Fruit fly (Drosophila melanogaster): Measurements from ENCODE around the gene CG15435.

CG15435 gene

DNA sequence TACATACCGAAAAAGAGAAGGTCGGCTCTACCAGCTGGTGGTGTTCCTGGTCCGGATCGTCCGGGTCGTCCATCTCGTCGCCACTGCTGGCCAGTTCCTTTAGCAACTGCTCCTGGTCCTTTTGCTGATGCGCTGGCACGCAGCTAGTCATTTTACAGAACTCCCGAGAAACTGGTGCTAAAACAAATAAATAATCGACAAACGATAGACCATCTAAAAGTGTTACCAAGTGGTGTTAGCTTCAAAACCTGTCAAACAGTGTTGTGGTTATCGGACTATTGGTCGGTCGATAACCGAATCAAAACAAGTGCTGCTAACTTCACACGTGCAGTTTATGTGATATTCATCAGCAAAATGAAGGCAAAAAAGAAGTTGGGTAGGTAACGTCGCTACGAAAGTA, 15.1 kb upstream of the CG15435 start, which contains the start of the genes morgue and Elp3:
Gene morgue (minus strand): TSS at position 224 of the 400 bp plus-strand sequence.
Gene Elp3 (plus strand): TSS at position 276 of the 400 bp plus-strand sequence.
- TF ChIP-seq EcR (GFP tag; optimal IDR thresholded peaks at IDR 0.05): no peak
- no peak for TF ChIP-seq CG17806 (tag; optimal IDR thresholded peaks at IDR 0.05)
- TF ChIP-seq D1 (tag; optimal IDR thresholded peaks at IDR 0.05): no peak
- no peak for TF ChIP-seq Pif1B (GFP tag; optimal IDR thresholded peaks at IDR 0.05)
- no peak for TF ChIP-seq gl (tag; optimal IDR thresholded peaks at IDR 0.05)
- no peak for TF ChIP-seq Ets98B (GFP tag; IDR thresholded peaks at IDR 0.05)
- TF ChIP-seq CG12605 (GFP tag; IDR thresholded peaks at IDR 0.05): no peak
- TF ChIP-seq CG8301 (tag; optimal IDR thresholded peaks at IDR 0.05): no peak
- no peak for TF ChIP-seq CG10348 (GFP tag; IDR thresholded peaks at IDR 0.05)
- no peak for TF ChIP-seq CG14655 (GFP tag; optimal IDR thresholded peaks at IDR 0.05)
- no peak for TF ChIP-seq Snoo (tag; optimal IDR thresholded peaks at IDR 0.05)
- TF ChIP-seq CG4496 (GFP tag; IDR thresholded peaks at IDR 0.05): no peak
- TF ChIP-seq CG9948 (tag; optimal IDR thresholded peaks at IDR 0.05): no peak
- no peak for TF ChIP-seq CG32121 (GFP tag; IDR thresholded peaks at IDR 0.05)
- no peak for TF ChIP-seq Pif1A (GFP tag; optimal IDR thresholded peaks at IDR 0.05)
- TF ChIP-seq CG15710 (tag; optimal IDR thresholded peaks at IDR 0.05): no peak
- TF ChIP-seq fd96Ca (GFP tag; IDR thresholded peaks at IDR 0.05): no peak
- TF ChIP-seq CG34367 (tag; optimal IDR thresholded peaks at IDR 0.05): no peak

DNA sequence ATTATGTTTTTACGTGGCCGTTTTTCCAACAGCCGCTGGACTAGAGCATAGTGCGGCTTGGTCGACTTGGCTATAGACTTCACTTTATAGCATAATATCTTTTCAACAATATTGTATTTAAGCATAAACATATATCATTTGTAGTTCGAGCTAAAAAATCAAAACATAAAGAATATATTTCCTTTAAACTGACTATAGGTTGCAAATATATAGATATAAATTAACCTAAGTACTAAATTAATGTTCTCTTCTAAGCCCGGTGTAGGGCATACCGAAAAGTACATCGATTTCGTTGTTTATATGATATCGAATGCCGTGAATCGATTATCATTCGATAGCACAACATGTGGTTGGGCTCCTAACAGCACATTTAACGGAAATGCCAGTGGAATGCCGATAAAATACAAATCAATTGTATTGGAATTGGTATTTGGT, 10.9 kb upstream of the CG15435 start, which contains the start of gene MFS18:
Gene MFS18 (minus strand): TSS at position 54 of the 435 bp plus-strand sequence.
- peak; percentile 99 for TF ChIP-seq CG8301 (tag; optimal IDR thresholded peaks at IDR 0.05)
- TF ChIP-seq CG34367 (tag; optimal IDR thresholded peaks at IDR 0.05): peak; percentile 88
- TF ChIP-seq CG8159 (tag; optimal IDR thresholded peaks at IDR 0.05): peak; percentile 99
- TF ChIP-seq Pif1B (GFP tag; optimal IDR thresholded peaks at IDR 0.05): peak; percentile 96
- TF ChIP-seq CG4496 (GFP tag; IDR thresholded peaks at IDR 0.05): peak; percentile 99
- TF ChIP-seq D1 (tag; optimal IDR thresholded peaks at IDR 0.05): peak; percentile 99
- TF ChIP-seq gl (tag; optimal IDR thresholded peaks at IDR 0.05): peak; percentile 96
- TF ChIP-seq CG17806 (tag; optimal IDR thresholded peaks at IDR 0.05): peak; percentile 100
- TF ChIP-seq CG10348 (GFP tag; IDR thresholded peaks at IDR 0.05): peak; percentile 81
- TF ChIP-seq Ets98B (GFP tag; IDR thresholded peaks at IDR 0.05): peak; percentile 99
- peak; percentile 99 for TF ChIP-seq CG32121 (GFP tag; IDR thresholded peaks at IDR 0.05)
- peak; percentile 98 for TF ChIP-seq CG9948 (tag; optimal IDR thresholded peaks at IDR 0.05)
- peak; percentile 97 for TF ChIP-seq fd96Ca (GFP tag; IDR thresholded peaks at IDR 0.05)
- TF ChIP-seq Pif1A (GFP tag; optimal IDR thresholded peaks at IDR 0.05): no peak
- TF ChIP-seq CG15710 (tag; optimal IDR thresholded peaks at IDR 0.05): peak; percentile 90
- peak; percentile 97 for TF ChIP-seq Snoo (tag; optimal IDR thresholded peaks at IDR 0.05)
- no peak for TF ChIP-seq CG13204 (GFP tag; optimal IDR thresholded peaks at IDR 0.05)
- TF ChIP-seq rn (GFP tag; IDR thresholded peaks at IDR 0.05): peak; percentile 98
- peak; percentile 98 for TF ChIP-seq CG12605 (GFP tag; IDR thresholded peaks at IDR 0.05)
- peak; percentile 99 for TF ChIP-seq CG14655 (GFP tag; optimal IDR thresholded peaks at IDR 0.05)
- TF ChIP-seq EcR (GFP tag; optimal IDR thresholded peaks at IDR 0.05): peak; percentile 30

DNA sequence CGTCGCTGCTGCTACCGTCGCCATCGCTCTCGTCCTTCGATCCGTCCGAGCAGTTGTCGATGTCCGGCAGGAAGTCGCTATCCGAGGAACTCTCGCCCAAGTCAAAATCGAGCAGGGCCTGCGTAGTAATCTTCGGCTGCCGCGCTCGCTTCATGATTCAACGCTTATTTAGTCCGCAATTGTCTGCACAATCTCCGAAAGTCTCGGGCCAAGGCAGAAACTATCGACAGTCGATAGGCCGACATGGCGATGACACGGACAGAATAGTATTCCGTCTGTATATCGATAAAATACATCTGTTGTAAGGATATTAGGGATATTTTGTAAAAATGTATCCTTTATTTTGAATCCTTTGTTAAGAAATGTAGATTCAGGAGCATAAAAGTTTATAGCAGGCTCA, 6.7 kb upstream of the CG15435 start, which contains the start of gene CG15439:
Gene CG15439 (minus strand): TSS at position 241 of the 400 bp plus-strand sequence.
- TF ChIP-seq D1 (tag; optimal IDR thresholded peaks at IDR 0.05) (no peak), gl (tag; optimal IDR thresholded peaks at IDR 0.05) (no peak), CG17806 (tag; optimal IDR thresholded peaks at IDR 0.05) (no peak), fd96Ca (GFP tag; IDR thresholded peaks at IDR 0.05) (no peak), CG10348 (GFP tag; IDR thresholded peaks at IDR 0.05) (no peak), Snoo (tag; optimal IDR thresholded peaks at IDR 0.05) (no peak), Pif1B (GFP tag; optimal IDR thresholded peaks at IDR 0.05) (no peak)

DNA sequence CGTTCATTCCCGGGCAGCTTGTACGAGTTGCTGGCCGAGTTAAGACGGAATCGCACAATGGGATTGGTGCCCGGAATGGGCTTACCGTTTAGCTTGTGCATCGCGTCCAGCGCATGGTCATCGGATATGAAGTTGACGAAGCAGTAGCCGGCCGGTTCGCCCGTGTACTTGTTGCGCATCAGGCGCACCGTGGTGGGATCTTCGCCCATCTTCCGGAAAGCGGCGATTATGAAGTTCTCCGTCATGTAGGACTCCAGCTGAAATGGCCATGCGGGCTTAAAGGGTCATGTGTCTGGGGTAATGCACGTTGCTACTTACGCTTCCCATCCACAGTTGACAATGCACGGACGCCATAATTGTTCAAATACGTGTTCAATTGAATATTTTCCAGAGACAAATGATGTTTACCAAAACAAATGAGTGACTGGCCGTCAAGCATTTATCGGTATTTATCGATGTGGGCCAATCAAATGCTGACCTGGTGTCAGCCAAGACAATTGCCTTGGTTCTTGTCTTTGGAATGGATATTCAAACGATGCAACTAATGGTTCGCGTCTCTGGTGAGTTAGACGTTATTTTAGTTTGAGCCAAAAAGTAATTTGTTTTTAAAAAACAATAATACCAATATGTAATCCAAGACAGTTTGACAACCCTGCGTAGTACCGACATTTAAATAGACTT, 5.4 kb upstream of the CG15435 start, which contains the start of the genes Secp43 and ND-B8:
Gene Secp43 (minus strand): TSS at position 445 of the 681 bp plus-strand sequence.
Gene ND-B8 (plus strand): TSS at position 618 of the 681 bp plus-strand sequence.
- TF ChIP-seq CG12605 (GFP tag; IDR thresholded peaks at IDR 0.05) (no peak), CG34367 (tag; optimal IDR thresholded peaks at IDR 0.05) (no peak), rn (GFP tag; IDR thresholded peaks at IDR 0.05) (no peak), CG4496 (GFP tag; IDR thresholded peaks at IDR 0.05) (no peak), EcR (GFP tag; optimal IDR thresholded peaks at IDR 0.05) (no peak), CG8301 (tag; optimal IDR thresholded peaks at IDR 0.05) (no peak), gl (tag; optimal IDR thresholded peaks at IDR 0.05) (no peak)

DNA sequence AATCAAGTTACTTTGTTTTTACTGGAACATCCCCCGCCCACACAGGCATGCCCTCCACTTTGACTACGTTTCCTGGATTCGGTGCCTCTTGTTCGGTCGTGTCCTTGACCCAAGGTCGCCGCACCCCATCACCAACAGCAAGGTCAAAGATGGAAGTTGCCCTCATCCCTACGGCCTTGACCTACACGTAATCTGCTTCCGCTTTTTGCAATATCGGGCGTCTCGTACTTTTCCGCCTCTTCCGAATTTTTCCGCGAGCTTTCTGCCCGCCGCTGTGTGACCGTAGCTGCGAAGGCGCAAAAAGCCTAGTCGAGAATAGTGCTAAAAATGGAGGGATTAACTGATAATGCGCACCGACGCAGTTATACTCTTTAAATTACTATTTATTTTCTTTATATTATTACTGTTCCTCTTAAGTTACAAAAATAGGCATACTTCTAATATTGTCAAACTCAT, 3.0 kb upstream of the CG15435 start, which contains the start of gene Gs1l:
Gene Gs1l (minus strand): TSS at position 269 of the 456 bp plus-strand sequence.
- TF ChIP-seq fd96Ca (GFP tag; IDR thresholded peaks at IDR 0.05): no peak
- TF ChIP-seq CG10348 (GFP tag; IDR thresholded peaks at IDR 0.05): no peak
- no peak for TF ChIP-seq Pif1A (GFP tag; optimal IDR thresholded peaks at IDR 0.05)
- peak; percentile 71 for TF ChIP-seq EcR (GFP tag; optimal IDR thresholded peaks at IDR 0.05)
- peak; percentile 26 for TF ChIP-seq CG8159 (tag; optimal IDR thresholded peaks at IDR 0.05)
- TF ChIP-seq CG9948 (tag; optimal IDR thresholded peaks at IDR 0.05): no peak
- TF ChIP-seq CG15710 (tag; optimal IDR thresholded peaks at IDR 0.05): no peak
- no peak for TF ChIP-seq CG13204 (GFP tag; optimal IDR thresholded peaks at IDR 0.05)
- no peak for TF ChIP-seq Snoo (tag; optimal IDR thresholded peaks at IDR 0.05)
- TF ChIP-seq Ets98B (GFP tag; IDR thresholded peaks at IDR 0.05): no peak; the same call in 1 of the 2 replicates
- TF ChIP-seq CG32121 (GFP tag; IDR thresholded peaks at IDR 0.05): peak; percentile 40; the same call in 1 of the 2 replicates
- no peak for TF ChIP-seq CG14655 (GFP tag; optimal IDR thresholded peaks at IDR 0.05)
- no peak for TF ChIP-seq CG17806 (tag; optimal IDR thresholded peaks at IDR 0.05)
